Fruit fly (Drosophila melanogaster): ENCODE measurements around the gene Mcm10.
A peak's percentile ranks its signal among the peaks of the same experiment; 100 is the strongest.

Gene Mcm10

DNA sequence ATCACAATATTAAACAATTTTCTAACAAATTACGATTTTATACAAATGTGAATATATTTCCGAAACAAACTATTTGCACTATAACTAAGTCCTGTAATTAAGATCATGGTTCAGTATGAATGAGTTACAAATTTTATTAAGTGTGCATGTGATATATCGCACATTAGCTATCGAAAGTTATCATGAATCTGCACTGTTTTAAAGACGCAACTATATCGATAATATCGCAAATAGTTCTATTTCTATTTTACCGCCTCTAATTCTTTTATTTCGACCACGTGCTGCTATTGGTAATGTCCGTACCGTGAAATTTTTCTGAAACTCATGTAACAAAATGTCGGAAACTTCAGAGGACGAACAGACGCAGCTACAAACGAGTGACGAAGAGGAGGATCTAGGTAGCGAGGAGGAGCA lies 36.8 kb upstream of the Mcm10 start, which contains the start of gene pths (continued):
- TF ChIP-seq CG11294 (GFP tag; IDR thresholded peaks at IDR 0.05) (no peak), achi (GFP tag; optimal IDR thresholded peaks at IDR 0.05) (no peak), CG3032 (tag; optimal IDR thresholded peaks at IDR 0.05) (peak; percentile 42), pdm3 (GFP tag; optimal IDR thresholded peaks at IDR 0.05) (no peak), spab (GFP tag; optimal IDR thresholded peaks at IDR 0.05) (no peak), Hr39 (GFP tag; optimal IDR thresholded peaks at IDR 0.05) (peak; percentile 64)

dm6 chr2L:21148242-21148641 lies 31.5 kb upstream of the Mcm10 start, which contains the start of gene del:
TSS of gene del (minus strand) at chr2L:21148546.
- TF ChIP-seq Lpt (GFP tag; optimal IDR thresholded peaks at IDR 0.05) = no peak
- no peak for TF ChIP-seq fd85E (GFP tag; optimal IDR thresholded peaks at IDR 0.05)
- no peak for TF ChIP-seq Hr4 (GFP tag; optimal IDR thresholded peaks at IDR 0.05)
- no peak for TF ChIP-seq CG7368 (GFP tag; optimal IDR thresholded peaks at IDR 0.05)
- TF ChIP-seq Eip93F (GFP tag; optimal IDR thresholded peaks at IDR 0.05) = no peak
- no peak for TF ChIP-seq CG11902 (GFP tag; optimal IDR thresholded peaks at IDR 0.05)
- no peak for TF ChIP-seq Gug (GFP tag; IDR thresholded peaks at IDR 0.05)
- no peak for TF ChIP-seq lz (GFP tag; optimal IDR thresholded peaks at IDR 0.05)
- no peak for TF ChIP-seq Sox15 (GFP tag; optimal IDR thresholded peaks at IDR 0.05)
- TF ChIP-seq CG10631 (GFP tag; optimal IDR thresholded peaks at IDR 0.05) = no peak
- TF ChIP-seq CG34406 (GFP tag; optimal IDR thresholded peaks at IDR 0.05) = no peak
- no peak for TF ChIP-seq CG3032 (tag; optimal IDR thresholded peaks at IDR 0.05)

DNA sequence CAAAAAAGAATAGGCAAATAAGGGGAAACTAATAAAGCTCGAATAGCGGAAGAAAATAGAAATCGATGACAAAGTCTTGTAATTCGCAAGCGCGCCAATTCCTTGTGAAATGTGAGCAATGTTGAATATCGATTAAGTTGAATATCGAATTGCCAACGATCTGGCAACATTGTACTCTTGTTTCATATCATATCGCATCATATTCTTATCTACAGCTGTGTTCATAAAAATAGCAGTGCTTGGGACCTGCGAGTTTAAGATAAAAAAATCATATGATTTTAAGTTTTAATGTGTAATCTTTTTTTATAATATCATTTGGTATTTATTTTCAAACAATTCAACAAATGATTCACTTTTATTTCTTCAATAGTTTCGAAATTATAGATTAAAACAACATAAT lies 30.7 kb upstream of the Mcm10 start:
- TF ChIP-seq ss (GFP tag; optimal IDR thresholded peaks at IDR 0.05) (no peak), CG8119 (GFP tag; IDR thresholded peaks at IDR 0.05) (no peak; the same call in 2 of the 3 replicates), Smox (GFP tag; optimal IDR thresholded peaks at IDR 0.05) (no peak), CG11762 (GFP tag; optimal IDR thresholded peaks at IDR 0.05; ENCODE audit: insufficient read depth) (no peak), CG31627 (GFP tag; optimal IDR thresholded peaks at IDR 0.05) (peak; percentile 27), CG32006 (GFP tag; optimal IDR thresholded peaks at IDR 0.05) (no peak), lz (GFP tag; optimal IDR thresholded peaks at IDR 0.05) (peak; percentile 35), cyc (GFP tag; optimal IDR thresholded peaks at IDR 0.05) (peak; percentile 16), CG15336 (GFP tag; IDR thresholded peaks at IDR 0.05) (peak; percentile 71), CG10631 (GFP tag; optimal IDR thresholded peaks at IDR 0.05) (peak; percentile 40), net (GFP tag; optimal IDR thresholded peaks at IDR 0.05) (no peak), CG6276 (GFP tag; optimal IDR thresholded peaks at IDR 0.05) (no peak), esn (GFP tag; optimal IDR thresholded peaks at IDR 0.05) (peak; percentile 43), Ets96B (tag; optimal IDR thresholded peaks at IDR 0.05) (peak; percentile 53), CG1621 (tag; optimal IDR thresholded peaks at IDR 0.05) (no peak), CG3032 (tag; optimal IDR thresholded peaks at IDR 0.05) (peak; percentile 35), CG8319 (GFP tag; optimal IDR thresholded peaks at IDR 0.05) (no peak), dsx (GFP tag; optimal IDR thresholded peaks at IDR 0.05; ENCODE audit: poor library complexity, severe bottlenecking) (no peak), Lpt (GFP tag; optimal IDR thresholded peaks at IDR 0.05) (no peak), Sox15 (GFP tag; optimal IDR thresholded peaks at IDR 0.05) (no peak), acj6 (GFP tag; optimal IDR thresholded peaks at IDR 0.05) (peak; percentile 20), fd59A (GFP tag; optimal IDR thresholded peaks at IDR 0.05) (no peak), CG6854 (GFP tag; optimal IDR thresholded peaks at IDR 0.05) (no peak), Sox14 (GFP tag; optimal IDR thresholded peaks at IDR 0.05) (no peak), CG7368 (GFP tag; optimal IDR thresholded peaks at IDR 0.05) (no peak), Met (GFP tag; optimal IDR thresholded peaks at IDR 0.05) (no peak), Ets21C (GFP tag; optimal IDR thresholded peaks at IDR 0.05) (no peak), CG6163 (GFP tag; IDR thresholded peaks at IDR 0.05) (peak; percentile 71; the same call in 2 of the 3 replicates), topi (GFP tag; optimal IDR thresholded peaks at IDR 0.05) (peak; percentile 33)

Data from whole organism, prepupa.